Worm (Caenorhabditis elegans): ENCODE results near the gene C09G1.2.

DNA sequence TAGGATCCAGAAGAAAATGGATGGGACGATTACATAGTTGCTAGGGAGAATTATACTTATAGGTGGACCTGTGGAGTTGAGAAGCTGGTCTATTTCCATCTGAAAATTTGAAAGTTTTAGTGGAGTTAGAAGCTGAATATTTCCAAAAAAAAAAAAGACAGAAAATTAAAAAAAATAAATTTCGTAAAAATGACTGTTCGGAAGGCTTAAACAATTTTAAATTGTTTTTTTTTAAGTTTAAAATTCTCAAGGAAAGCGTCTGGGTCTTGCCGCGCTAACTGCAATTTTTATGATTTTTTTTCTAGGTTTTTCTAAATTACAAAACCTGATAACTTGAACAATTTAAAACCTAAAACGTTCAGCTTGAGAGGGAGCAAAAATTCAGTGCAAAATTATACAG is 43.3 kb downstream of the C09G1.2 start, which contains the start of gene mrp-3:
- TF ChIP-seq sdz-12 (GFP tag; optimal IDR thresholded peaks at IDR 0.05) (no peak), snpc-4 (tag; optimal IDR thresholded peaks at IDR 0.05) (no peak), mxl-2 (GFP tag; conservative IDR thresholded peaks at IDR 0.05) (no peak), ceh-44 (GFP tag; IDR thresholded peaks at IDR 0.05) (no peak), set-16 (GFP tag; IDR thresholded peaks at IDR 0.05) (no peak), daf-8 (GFP tag; IDR thresholded peaks at IDR 0.05) (no peak), daf-12 (tag; optimal IDR thresholded peaks at IDR 0.05) (no peak), ztf-11 (tag; optimal IDR thresholded peaks at IDR 0.05) (no peak), nhr-77 (tag; optimal IDR thresholded peaks at IDR 0.05) (no peak), dve-1 (tag; optimal IDR thresholded peaks at IDR 0.05; ENCODE audit: insufficient read depth) (no peak), nhr-237 (tag; optimal IDR thresholded peaks at IDR 0.05) (no peak), fkh-10 (GFP tag; optimal IDR thresholded peaks at IDR 0.05) (no peak), dmd-9 (GFP tag; IDR thresholded peaks at IDR 0.05) (no peak), hmg-1.1 (GFP tag; IDR thresholded peaks at IDR 0.05) (no peak)

Measured in whole organism, L4 larva.